Fruit fly (Drosophila melanogaster) whole organism, wandering third instar larva: ENCODE measurements around the gene Ets21C.

Source experiments
- HLH106 ChIP-seq: fragments of 200-800 bp; optimal IDR thresholded peaks from 3 replicates; lab custom pipeline; 2019; ENCODE audit warnings: missing biosample characterization, mild to moderate bottlenecking, missing genetic modification characterization, moderate library complexity
- Myc ChIP-seq: fragments of >200 bp; optimal IDR thresholded peaks from 2 replicates; lab custom pipeline; 2017
- br ChIP-seq: fragments of 200-800 bp; sonication (Bioruptor generic); optimal IDR thresholded peaks from 2 replicates; lab custom pipeline; 2016; ENCODE audit warnings: missing biosample characterization, missing genetic modification characterization
- lola ChIP-seq: fragments of >200 bp; optimal IDR thresholded peaks from 2 replicates; lab custom pipeline; 2017; ENCODE audit warnings: missing biosample characterization, missing genetic modification characterization
- pan ChIP-seq: fragments of >200 bp; optimal IDR thresholded peaks from 2 replicates; lab custom pipeline; 2017
- tai ChIP-seq: sonication (Bioruptor generic); optimal IDR thresholded peaks from 2 replicates; lab custom pipeline; 2016; ENCODE audit warnings: missing biosample characterization, missing genetic modification characterization
- usp ChIP-seq: fragments of >200 bp; optimal IDR thresholded peaks from 2 replicates; lab custom pipeline; 2017; ENCODE audit warnings: missing biosample characterization, missing genetic modification characterization

dm6 chr2L:577186-577585, 24.5 kb upstream of the Ets21C start, which contains the start of gene Pph13:
- TF ChIP-seq HLH106 (tag; lab: Kevin White, UChicago), result no peak
- TF ChIP-seq usp (GFP tag; lab: Kevin White, UChicago), result no peak
- no peak for TF ChIP-seq br (GFP tag; lab: Kevin White, UChicago)
- TF ChIP-seq pan (lab: Kevin White, UChicago), result no peak
- TF ChIP-seq tai (GFP tag; lab: Kevin White, UChicago), result no peak
- no peak for TF ChIP-seq lola (GFP tag; lab: Kevin White, UChicago)
- no peak for TF ChIP-seq Myc
